Worm (Caenorhabditis elegans) whole organism, late embryonic: ENCODE data around the gene F48G7.5.

Source experiments
- C38D4.7 ChIP-seq: fragments of 200-800 bp; sonication (Bioruptor generic); optimal IDR thresholded peaks from 2 replicates; lab custom pipeline; 2018; ENCODE audit warnings: mild to moderate bottlenecking, missing genetic modification characterization, moderate library complexity, missing compliant biosample characterization
- F13H6.1 ChIP-seq: sonication (generic microtip); optimal IDR thresholded peaks from 2 replicates; lab custom pipeline; 2016; ENCODE audit warnings: missing genetic modification characterization, missing compliant biosample characterization
- K02D7.2 ChIP-seq: sonication (generic microtip); optimal IDR thresholded peaks from 2 replicates; lab custom pipeline; 2017; ENCODE audit warnings: mild to moderate bottlenecking, missing genetic modification characterization, missing compliant biosample characterization
- K09A11.1 ChIP-seq: sonication (generic microtip); optimal IDR thresholded peaks from 2 replicates; lab custom pipeline; 2017; ENCODE audit warnings: antibody characterized with exemption, mild to moderate bottlenecking, missing genetic modification characterization, missing compliant biosample characterization; ENCODE audit not compliant: insufficient read depth
- Y22D7AL.16 ChIP-seq: sonication (generic microtip); optimal IDR thresholded peaks from 2 replicates; lab custom pipeline; 2016; ENCODE audit warnings: missing genetic modification characterization, missing compliant biosample characterization
- ahr-1 ChIP-seq: sonication (generic microtip); optimal IDR thresholded peaks from 2 replicates; lab custom pipeline; 2016; ENCODE audit warnings: missing genetic modification characterization, missing compliant biosample characterization
- ama-1 ChIP-seq: fragments of 150-350 bp; optimal IDR thresholded peaks from 2 replicates; lab custom pipeline; 2014
- ceh-14 ChIP-seq: sonication (generic microtip); optimal IDR thresholded peaks from 2 replicates; lab custom pipeline; 2016; ENCODE audit warnings: missing genotype, missing genetic modification characterization, missing compliant biosample characterization
- ceh-18 ChIP-seq: sonication (generic microtip); optimal IDR thresholded peaks from 2 replicates; lab custom pipeline; 2016; ENCODE audit warnings: missing genetic modification characterization, missing compliant biosample characterization
- ceh-19 ChIP-seq: fragments of 200-800 bp; sonication (Bioruptor generic); optimal IDR thresholded peaks from 2 replicates; lab custom pipeline; 2018; ENCODE audit warnings: mild to moderate bottlenecking, missing genetic modification characterization, missing compliant biosample characterization
- ceh-2 ChIP-seq: sonication (generic microtip); optimal IDR thresholded peaks from 2 replicates; lab custom pipeline; 2016; ENCODE audit warnings: missing genotype, missing genetic modification characterization, missing compliant biosample characterization
- ceh-24 ChIP-seq: sonication (generic microtip); optimal IDR thresholded peaks from 2 replicates; lab custom pipeline; 2016; ENCODE audit warnings: mild to moderate bottlenecking, missing genetic modification characterization, missing compliant biosample characterization
- ceh-31 ChIP-seq: sonication (generic microtip); optimal IDR thresholded peaks from 2 replicates; lab custom pipeline; 2016; ENCODE audit warnings: missing genetic modification characterization, missing compliant biosample characterization
- ceh-45 ChIP-seq: fragments of 200-800 bp; sonication (Bioruptor generic); IDR thresholded peaks from 2 replicates; pipeline ENCODE4 v1.3.6; 2022; ENCODE audit warnings: missing genetic modification reagents, missing genetic modification characterization, missing compliant biosample characterization
- ceh-48 ChIP-seq: sonication (generic microtip); optimal IDR thresholded peaks from 2 replicates; lab custom pipeline; 2016; ENCODE audit warnings: missing genetic modification characterization, inconsistent platforms, missing compliant biosample characterization
- ceh-9 ChIP-seq: sonication (generic microtip); optimal IDR thresholded peaks from 2 replicates; lab custom pipeline; 2016; ENCODE audit warnings: mild to moderate bottlenecking, missing genetic modification characterization, inconsistent platforms, missing compliant biosample characterization
- elt-4 ChIP-seq: sonication (generic microtip); optimal IDR thresholded peaks from 2 replicates; lab custom pipeline; 2016; ENCODE audit warnings: missing genetic modification characterization, missing compliant biosample characterization
- eyg-1 ChIP-seq: sonication (generic microtip); optimal IDR thresholded peaks from 2 replicates; lab custom pipeline; 2016; ENCODE audit warnings: missing genotype, missing genetic modification characterization, missing compliant biosample characterization
- fkh-10 ChIP-seq: fragments of 150-350 bp; optimal IDR thresholded peaks from 2 replicates; lab custom pipeline; 2014; ENCODE audit warnings: missing biosample characterization, missing genetic modification reagents, missing genetic modification characterization
- gmeb-2 ChIP-seq: sonication (generic microtip); optimal IDR thresholded peaks from 2 replicates; lab custom pipeline; 2016; ENCODE audit warnings: missing genetic modification characterization, inconsistent platforms, missing compliant biosample characterization
- hlh-15 ChIP-seq: sonication (generic microtip); optimal IDR thresholded peaks from 2 replicates; lab custom pipeline; 2016; ENCODE audit warnings: missing genetic modification characterization, missing compliant biosample characterization
- madf-2 ChIP-seq: sonication (generic microtip); optimal IDR thresholded peaks from 2 replicates; lab custom pipeline; 2017; ENCODE audit warnings: missing genetic modification characterization, missing compliant biosample characterization
- mec-3 ChIP-seq: sonication (generic microtip); optimal IDR thresholded peaks from 2 replicates; lab custom pipeline; 2016; ENCODE audit warnings: borderline replicate concordance, missing genetic modification characterization, missing compliant biosample characterization
- nhr-11 ChIP-seq: fragments of 150-350 bp; optimal IDR thresholded peaks from 2 replicates; lab custom pipeline; 2014; ENCODE audit warnings: missing biosample characterization, missing genetic modification characterization
- npax-4 ChIP-seq: sonication (generic microtip); optimal IDR thresholded peaks from 2 replicates; lab custom pipeline; 2016; ENCODE audit warnings: missing genetic modification characterization, missing compliant biosample characterization
- odd-2 ChIP-seq: sonication (generic microtip); optimal IDR thresholded peaks from 2 replicates; lab custom pipeline; 2017; ENCODE audit warnings: antibody characterized with exemption, mild to moderate bottlenecking, missing genetic modification characterization, missing compliant biosample characterization
- pag-3 ChIP-seq: sonication (generic microtip); optimal IDR thresholded peaks from 2 replicates; lab custom pipeline; 2016; ENCODE audit warnings: missing compliant biosample characterization, missing genetic modification characterization, borderline replicate concordance
- pat-9 ChIP-seq: fragments of 200-800 bp; sonication (Bioruptor generic); optimal IDR thresholded peaks from 2 replicates; lab custom pipeline; 2018; ENCODE audit warnings: mild to moderate bottlenecking, missing genetic modification characterization, moderate library complexity, missing compliant biosample characterization
- pha-2 ChIP-seq: sonication (generic microtip); optimal IDR thresholded peaks from 2 replicates; lab custom pipeline; 2017; ENCODE audit warnings: mild to moderate bottlenecking, missing genetic modification characterization, missing compliant biosample characterization
- pqm-1 ChIP-seq: sonication (generic microtip); optimal IDR thresholded peaks from 2 replicates; lab custom pipeline; 2016; ENCODE audit warnings: missing genetic modification characterization, missing compliant biosample characterization
- pros-1 ChIP-seq: fragments of 150-350 bp; optimal IDR thresholded peaks from 2 replicates; lab custom pipeline; 2014; ENCODE audit warnings: missing biosample characterization, missing genetic modification reagents, missing genetic modification characterization
- ref-2 ChIP-seq: sonication (generic microtip); optimal IDR thresholded peaks from 2 replicates; lab custom pipeline; 2016; ENCODE audit warnings: missing genetic modification characterization, missing compliant biosample characterization
- rnt-1 ChIP-seq: sonication (generic microtip); optimal IDR thresholded peaks from 2 replicates; lab custom pipeline; 2016; ENCODE audit warnings: missing genetic modification characterization, missing compliant biosample characterization
- sox-2 ChIP-seq: fragments of 200-800 bp; sonication (Bioruptor generic); IDR thresholded peaks from 2 replicates; pipeline ENCODE4 v1.3.6; 2022; ENCODE audit warnings: missing genetic modification reagents, missing genetic modification characterization, missing compliant biosample characterization
- sox-4 ChIP-seq: sonication (generic microtip); optimal IDR thresholded peaks from 2 replicates; lab custom pipeline; 2017; ENCODE audit warnings: mild to moderate bottlenecking, missing genetic modification characterization, inconsistent platforms, missing compliant biosample characterization
- tbx-7 ChIP-seq: sonication (generic microtip); optimal IDR thresholded peaks from 2 replicates; lab custom pipeline; 2016; ENCODE audit warnings: missing genotype, missing genetic modification characterization, missing compliant biosample characterization
- unc-42 ChIP-seq: sonication (generic microtip); optimal IDR thresholded peaks from 2 replicates; lab custom pipeline; 2016; ENCODE audit warnings: missing genotype, missing genetic modification characterization, missing compliant biosample characterization
- unc-55 ChIP-seq: sonication (generic microtip); optimal IDR thresholded peaks from 2 replicates; lab custom pipeline; 2017; ENCODE audit warnings: missing biosample characterization, missing genetic modification reagents, missing genetic modification characterization

The F48G7.5 gene

ce11 chrV:615275-615674, 7.5 kb downstream of the F48G7.5 start, which contains the start of gene F48G7.13:
Gene F48G7.13 (plus strand): TSS chrV:615575.
- TF ChIP-seq ceh-45 (GFP tag; lab: Robert Waterston, UW) = no peak
- TF ChIP-seq ceh-48 (tag; lab: Kevin White, UChicago) = no peak
- no peak for TF ChIP-seq mec-3
- TF ChIP-seq ahr-1 (tag; lab: Kevin White, UChicago) = no peak
- no peak for TF ChIP-seq gmeb-2 (tag; lab: Kevin White, UChicago)
- TF ChIP-seq C38D4.7 (GFP tag; lab: Kevin White, UChicago) = no peak
- no peak for TF ChIP-seq ceh-18 (tag; lab: Kevin White, UChicago)
- no peak for TF ChIP-seq hlh-15 (tag; lab: Kevin White, UChicago)
- no peak for TF ChIP-seq eyg-1 (tag; lab: Kevin White, UChicago)
- TF ChIP-seq pag-3 = no peak
- TF ChIP-seq elt-4 (tag; lab: Kevin White, UChicago) = no peak
- no peak for TF ChIP-seq ceh-9
- TF ChIP-seq ama-1 (lab: Kevin White, UChicago) = no peak
- TF ChIP-seq, all 69 proteins: peak for 0

- no peak for TF ChIP-seq npax-4 (tag; lab: Kevin White, UChicago)
- no peak for TF ChIP-seq pqm-1 (tag; lab: Kevin White, UChicago)
- TF ChIP-seq ceh-19 = no peak
- TF ChIP-seq ceh-45 (GFP tag; lab: Robert Waterston, UW) = no peak
- TF ChIP-seq tbx-7 = no peak
- no peak for TF ChIP-seq odd-2
- no peak for TF ChIP-seq eyg-1 (tag; lab: Kevin White, UChicago)
- no peak for TF ChIP-seq unc-42 (tag; lab: Kevin White, UChicago)
- TF ChIP-seq K02D7.2 (tag; lab: Kevin White, UChicago) = no peak
- TF ChIP-seq K09A11.1 = no peak
Measured at ce11 chrV:610217-610616, 12.5 kb downstream of the F48G7.5 start, which contains the start of gene nhr-90. Gene nhr-90 (plus strand): TSS chrV:610512.

ce11 chrV:609671-610070, 13.1 kb downstream of the F48G7.5 start, which contains the start of gene srlf-36:
Gene srlf-36 (minus strand): TSS chrV:609771.
- TF ChIP-seq F13H6.1 (tag; lab: Kevin White, UChicago) (no peak), gmeb-2 (tag; lab: Kevin White, UChicago) (no peak), nhr-11 (tag; lab: Kevin White, UChicago) (no peak), madf-2 (no peak), ceh-24 (no peak), C38D4.7 (GFP tag; lab: Kevin White, UChicago) (no peak)

- TF ChIP-seq pha-2 (tag; lab: Kevin White, UChicago) (no peak), ceh-14 (tag; lab: Kevin White, UChicago) (no peak), ref-2 (no peak), rnt-1 (tag; lab: Kevin White, UChicago) (no peak), pat-9 (tag; lab: Kevin White, UChicago) (no peak), fkh-10 (no peak), pros-1 (no peak), sox-4 (tag; lab: Kevin White, UChicago) (no peak), Y22D7AL.16 (tag; lab: Kevin White, UChicago) (no peak), elt-4 (tag; lab: Kevin White, UChicago) (no peak), madf-2 (no peak), ceh-31 (no peak), ceh-2 (tag; lab: Kevin White, UChicago) (no peak), sox-2 (GFP tag; lab: Robert Waterston, UW) (no peak), ceh-24 (no peak), ceh-45 (GFP tag; lab: Robert Waterston, UW) (no peak), unc-55 (GFP tag; lab: Kevin White, UChicago) (no peak), ama-1 (lab: Kevin White, UChicago) (no peak), nhr-11 (tag; lab: Kevin White, UChicago) (no peak)
Measured at ce11 chrV:608844-609243, 13.9 kb downstream of the F48G7.5 start, which contains the start of gene srw-109. Gene srw-109 (minus strand): TSS chrV:608944.
